Worm (Caenorhabditis elegans): ENCODE measurements around the gene clec-178.
A peak's percentile ranks its signal among the peaks of the same experiment; 100 is the strongest.

clec-178 gene

DNA sequence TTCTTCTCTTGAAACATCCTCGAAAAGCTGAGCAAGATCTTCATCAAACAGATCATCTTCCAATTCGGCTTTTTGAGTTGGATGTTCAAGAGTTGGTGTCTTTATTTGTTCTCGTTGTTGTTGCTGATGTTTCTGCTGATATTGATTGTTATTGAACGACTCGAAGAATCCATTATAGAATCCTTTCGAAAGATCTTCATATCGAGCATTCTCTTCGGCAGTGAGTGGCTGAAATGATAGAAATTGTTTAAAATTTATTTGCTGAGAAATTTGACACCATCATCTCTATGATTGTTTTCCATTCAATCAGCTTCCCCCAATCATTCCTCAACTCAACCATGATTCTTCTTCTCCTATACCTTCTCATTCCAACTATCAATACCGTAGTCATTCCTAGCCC, at the start of gene clec-178:
Gene clec-178 (plus strand): TSS at position 301 of the 400 bp plus-strand sequence.
- TF ChIP-seq ceh-16 (tag; optimal IDR thresholded peaks at IDR 0.05) = no peak
- TF ChIP-seq nhr-23 (tag; optimal IDR thresholded peaks at IDR 0.05) = no peak
- TF ChIP-seq ceh-28 (tag; optimal IDR thresholded peaks at IDR 0.05) = no peak
- no peak for TF ChIP-seq pqm-1 (tag; optimal IDR thresholded peaks at IDR 0.05)
- no peak for TF ChIP-seq ama-1 (optimal IDR thresholded peaks at IDR 0.05)
- TF ChIP-seq zag-1 (tag; optimal IDR thresholded peaks at IDR 0.05) = no peak
- no peak for TF ChIP-seq snpc-4 (tag; optimal IDR thresholded peaks at IDR 0.05)
- no peak for TF ChIP-seq nhr-237 (tag; optimal IDR thresholded peaks at IDR 0.05)
- no peak for TF ChIP-seq nhr-77 (tag; optimal IDR thresholded peaks at IDR 0.05)
- no peak for TF ChIP-seq jun-1 (tag; optimal IDR thresholded peaks at IDR 0.05)
- TF ChIP-seq nhr-76 (tag; optimal IDR thresholded peaks at IDR 0.05) = no peak
- no peak for TF ChIP-seq fkh-2 (tag; optimal IDR thresholded peaks at IDR 0.05)
- no peak for TF ChIP-seq ceh-82 (tag; optimal IDR thresholded peaks at IDR 0.05)
- TF ChIP-seq nhr-43 (tag; optimal IDR thresholded peaks at IDR 0.05; ENCODE audit: poor library complexity, severe bottlenecking) = no peak
- no peak for TF ChIP-seq unc-39 (tag; optimal IDR thresholded peaks at IDR 0.05)

DNA sequence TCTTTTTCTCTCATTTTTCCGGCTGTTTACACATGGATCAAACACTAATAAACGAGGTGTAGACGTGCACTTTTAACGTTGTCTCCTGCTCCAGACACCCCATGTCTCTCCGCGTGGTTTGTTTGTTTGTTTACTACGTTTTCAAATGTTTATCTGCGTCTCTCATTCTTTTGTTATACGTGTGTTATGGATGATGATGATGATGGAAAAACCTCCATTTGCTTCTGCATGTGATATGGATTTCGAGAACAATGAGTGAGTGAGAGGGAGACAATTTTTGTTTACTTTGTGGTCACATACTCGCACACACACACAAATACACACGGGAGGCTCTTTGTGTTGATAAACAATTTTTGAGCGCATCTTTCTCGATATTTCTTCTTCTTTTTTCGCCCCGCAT, 49.3 kb upstream of the clec-178 start:
- TF ChIP-seq tbx-2 (tag; optimal IDR thresholded peaks at IDR 0.05) (peak; percentile 31), elt-1 (tag; optimal IDR thresholded peaks at IDR 0.05) (no peak), nhr-25 (tag; optimal IDR thresholded peaks at IDR 0.05) (no peak), unc-62 (GFP tag; optimal IDR thresholded peaks at IDR 0.05) (no peak), hmg-11 (tag; optimal IDR thresholded peaks at IDR 0.05) (peak; percentile 26), elt-2 (tag; optimal IDR thresholded peaks at IDR 0.05) (peak; percentile 75), R02D3.7 (tag; optimal IDR thresholded peaks at IDR 0.05) (no peak), daf-12 (tag; optimal IDR thresholded peaks at IDR 0.05) (no peak), mdl-1 (tag; optimal IDR thresholded peaks at IDR 0.05) (peak; percentile 61), ceh-9 (tag; optimal IDR thresholded peaks at IDR 0.05) (no peak), nhr-28 (tag; optimal IDR thresholded peaks at IDR 0.05) (no peak), lin-15B (tag; optimal IDR thresholded peaks at IDR 0.05) (no peak), sea-2 (GFP tag; optimal IDR thresholded peaks at IDR 0.05) (no peak), ceh-16 (tag; optimal IDR thresholded peaks at IDR 0.05) (no peak), ama-1 (optimal IDR thresholded peaks at IDR 0.05) (no peak), nhr-11 (tag; optimal IDR thresholded peaks at IDR 0.05) (no peak), elt-3 (tag; optimal IDR thresholded peaks at IDR 0.05) (no peak), ztf-11 (tag; optimal IDR thresholded peaks at IDR 0.05) (no peak), nhr-76 (tag; optimal IDR thresholded peaks at IDR 0.05) (no peak), lsy-12 (tag; optimal IDR thresholded peaks at IDR 0.05) (peak; percentile 6), pha-4 (tag; optimal IDR thresholded peaks at IDR 0.05) (peak; percentile 100), egl-27 (tag; optimal IDR thresholded peaks at IDR 0.05) (no peak), mml-1 (tag; optimal IDR thresholded peaks at IDR 0.05) (no peak), nhr-237 (tag; optimal IDR thresholded peaks at IDR 0.05) (no peak), aly-2 (tag; optimal IDR thresholded peaks at IDR 0.05) (no peak), egl-5 (tag; optimal IDR thresholded peaks at IDR 0.05) (peak; percentile 77), ceh-28 (tag; optimal IDR thresholded peaks at IDR 0.05) (peak; percentile 61), lin-39 (tag; optimal IDR thresholded peaks at IDR 0.05) (peak; percentile 75), nhr-12 (tag; optimal IDR thresholded peaks at IDR 0.05) (no peak), ZK546.5 (tag; optimal IDR thresholded peaks at IDR 0.05) (no peak), pqm-1 (tag; optimal IDR thresholded peaks at IDR 0.05) (peak; percentile 86), nfya-1 (tag; optimal IDR thresholded peaks at IDR 0.05; ENCODE audit: insufficient read depth) (peak; percentile 78), unc-39 (tag; optimal IDR thresholded peaks at IDR 0.05) (no peak), eor-1 (tag; optimal IDR thresholded peaks at IDR 0.05) (no peak), nhr-67 (tag; optimal IDR thresholded peaks at IDR 0.05) (no peak), ceh-82 (tag; optimal IDR thresholded peaks at IDR 0.05) (no peak), fkh-10 (GFP tag; optimal IDR thresholded peaks at IDR 0.05) (peak; percentile 52), fkh-2 (tag; optimal IDR thresholded peaks at IDR 0.05) (no peak), jun-1 (tag; optimal IDR thresholded peaks at IDR 0.05) (no peak), skn-1 (tag; optimal IDR thresholded peaks at IDR 0.05) (peak; percentile 94), snpc-4 (tag; optimal IDR thresholded peaks at IDR 0.05) (peak; percentile 75), nhr-23 (tag; optimal IDR thresholded peaks at IDR 0.05) (no peak), nhr-77 (tag; optimal IDR thresholded peaks at IDR 0.05) (no peak), zag-1 (tag; optimal IDR thresholded peaks at IDR 0.05) (no peak), fos-1 (tag; optimal IDR thresholded peaks at IDR 0.05) (no peak), ztf-4 (tag; optimal IDR thresholded peaks at IDR 0.05) (no peak), nhr-43 (tag; optimal IDR thresholded peaks at IDR 0.05; ENCODE audit: poor library complexity, severe bottlenecking) (peak; percentile 66)

Data from whole organism, L3 larva.